Worm (Caenorhabditis elegans) whole organism, late embryonic: ENCODE data around the gene rps-24.

Experiments used
- K09A11.1 ChIP-seq: sonication (generic microtip); optimal IDR thresholded peaks from 2 replicates; lab custom pipeline; 2017; ENCODE audit warnings: antibody characterized with exemption, mild to moderate bottlenecking, missing genetic modification characterization, missing compliant biosample characterization; ENCODE audit not compliant: insufficient read depth
- ceh-9 ChIP-seq: sonication (generic microtip); optimal IDR thresholded peaks from 2 replicates; lab custom pipeline; 2016; ENCODE audit warnings: mild to moderate bottlenecking, missing genetic modification characterization, inconsistent platforms, missing compliant biosample characterization
- dve-1 ChIP-seq: sonication (generic microtip); optimal IDR thresholded peaks from 2 replicates; lab custom pipeline; 2017; ENCODE audit warnings: antibody characterized with exemption, mild to moderate bottlenecking, missing genetic modification characterization, missing compliant biosample characterization
- ets-4 ChIP-seq: sonication (generic microtip); optimal IDR thresholded peaks from 2 replicates; lab custom pipeline; 2016; ENCODE audit warnings: missing genetic modification characterization, missing compliant biosample characterization
- lim-6 ChIP-seq: sonication (generic microtip); optimal IDR thresholded peaks from 2 replicates; lab custom pipeline; 2016; ENCODE audit warnings: missing genetic modification characterization, missing compliant biosample characterization
- pha-4 ChIP-seq: fragments of 150-350 bp; optimal IDR thresholded peaks from 2 replicates; lab custom pipeline; 2018; ENCODE audit warnings: missing biosample characterization, missing genetic modification reagents, missing genetic modification characterization
- zip-5 ChIP-seq: sonication (generic microtip); optimal IDR thresholded peaks from 2 replicates; lab custom pipeline; 2016; ENCODE audit warnings: missing genetic modification characterization, missing compliant biosample characterization

- TF ChIP-seq pha-4 (no peak), dve-1 (tag; lab: Kevin White, UChicago) (no peak), K09A11.1 (tag; lab: Kevin White, UChicago) (no peak), ceh-9 (no peak), ets-4 (no peak), zip-5 (tag; lab: Kevin White, UChicago) (no peak), lim-6 (no peak)
Observed at ce11 chrIV:379605-380004, 6.1 kb upstream of the rps-24 start.
